Fruit fly (Drosophila melanogaster) whole organism, adult: Measurements from ENCODE around the gene beta-Man.
"Not testable (repeated sequence)": the region's sequence is repeated elsewhere in the genome, so short reads cannot be mapped to it uniquely, and the experiment has no call there.

Experiments
- CG11617 ChIP-seq: fragments of 200-800 bp; sonication (Bioruptor generic); optimal IDR thresholded peaks from 2 replicates; lab custom pipeline; 2017; ENCODE audit warnings: mild to moderate bottlenecking, missing biosample characterization, missing genetic modification reagents, missing genetic modification characterization
- CG12768 ChIP-seq: fragments of 200-800 bp; sonication (Bioruptor generic); optimal IDR thresholded peaks from 2 replicates; lab custom pipeline; 2017; ENCODE audit warnings: missing biosample characterization, missing genetic modification characterization, mild to moderate bottlenecking, moderate library complexity, missing genetic modification reagents
- CG14711 ChIP-seq: fragments of 200-800 bp; sonication (Bioruptor generic); optimal IDR thresholded peaks from 2 replicates; lab custom pipeline; 2018; ENCODE audit warnings: missing biosample characterization, mild to moderate bottlenecking, missing genetic modification characterization, moderate library complexity
- CG1620 ChIP-seq: fragments of 200-800 bp; sonication (Bioruptor generic); optimal IDR thresholded peaks from 2 replicates; lab custom pipeline; 2016; ENCODE audit warnings: missing biosample characterization, missing genetic modification characterization
- CG33017 ChIP-seq: fragments of 200-800 bp; sonication (Bioruptor generic); optimal IDR thresholded peaks from 2 replicates; lab custom pipeline; 2018; ENCODE audit warnings: missing biosample characterization, mild to moderate bottlenecking, missing genetic modification characterization, moderate library complexity
- CG5204 ChIP-seq: fragments of 200-800 bp; sonication (Bioruptor generic); optimal IDR thresholded peaks from 2 replicates; lab custom pipeline; 2016; ENCODE audit warnings: missing biosample characterization, missing genetic modification characterization
- CG7045 ChIP-seq: fragments of 200-800 bp; sonication (Bioruptor generic); optimal IDR thresholded peaks from 2 replicates; lab custom pipeline; 2017; ENCODE audit warnings: missing biosample characterization, mild to moderate bottlenecking, missing genetic modification characterization
- CG7101 ChIP-seq: fragments of 200-800 bp; sonication (Bioruptor generic); optimal IDR thresholded peaks from 2 replicates; lab custom pipeline; 2018; ENCODE audit warnings: missing biosample characterization, mild to moderate bottlenecking, missing genetic modification characterization, moderate library complexity
- Clk ChIP-seq: fragments of 200-800 bp; sonication (Bioruptor generic); optimal IDR thresholded peaks from 2 replicates; lab custom pipeline; 2017; ENCODE audit warnings: missing biosample characterization, missing genetic modification characterization
- Crg-1 ChIP-seq: fragments of 200-800 bp; sonication (Bioruptor generic); optimal IDR thresholded peaks from 2 replicates; lab custom pipeline; 2016; ENCODE audit warnings: missing biosample characterization, missing genetic modification characterization
- Hr96 ChIP-seq: fragments of 200-800 bp; sonication (Bioruptor generic); optimal IDR thresholded peaks from 2 replicates; lab custom pipeline; 2016; ENCODE audit warnings: missing biosample characterization, missing genetic modification characterization
- Mnt ChIP-seq: fragments of 200-800 bp; sonication (Bioruptor generic); optimal IDR thresholded peaks from 2 replicates; lab custom pipeline; 2016; ENCODE audit warnings: missing biosample characterization, mild to moderate bottlenecking, missing genetic modification characterization
- bab1 ChIP-seq: fragments of 200-800 bp; sonication (Bioruptor generic); optimal IDR thresholded peaks from 3 replicates; lab custom pipeline; 2019; ENCODE audit warnings: missing biosample characterization, mild to moderate bottlenecking, missing genetic modification characterization, moderate library complexity
- cic ChIP-seq: fragments of 200-800 bp; sonication (Bioruptor generic); optimal IDR thresholded peaks from 2 replicates; lab custom pipeline; 2017; ENCODE audit warnings: missing biosample characterization, mild to moderate bottlenecking, missing genetic modification characterization, moderate library complexity
- cnc ChIP-seq, 2 experiments: fragments of >200 bp; optimal IDR thresholded peaks; 2 replicates each; lab custom pipeline; 2017
- kay ChIP-seq: fragments of 200-800 bp; sonication (Bioruptor generic); peaks from one replicate; lab custom pipeline; 2016; ENCODE audit warnings: missing biosample characterization, missing genetic modification characterization, borderline replicate concordance
- ovo ChIP-seq: fragments of 200-800 bp; sonication (Bioruptor generic); optimal IDR thresholded peaks from 2 replicates; lab custom pipeline; 2016; ENCODE audit warnings: missing biosample characterization, missing genetic modification characterization
- pad ChIP-seq: fragments of 200-800 bp; sonication (Bioruptor generic); optimal IDR thresholded peaks from 3 replicates; lab custom pipeline; 2017; ENCODE audit warnings: missing biosample characterization, missing genetic modification characterization, mild to moderate bottlenecking, moderate library complexity, missing genetic modification reagents
- tj ChIP-seq: fragments of 200-800 bp; sonication (Bioruptor generic); optimal IDR thresholded peaks from 3 replicates; lab custom pipeline; 2017; ENCODE audit warnings: missing biosample characterization, mild to moderate bottlenecking, missing genetic modification characterization, moderate library complexity
- toe ChIP-seq: fragments of 200-800 bp; sonication (Bioruptor generic); optimal IDR thresholded peaks from 2 replicates; lab custom pipeline; 2016; ENCODE audit warnings: missing biosample characterization, missing genetic modification characterization

beta-Man gene

DNA sequence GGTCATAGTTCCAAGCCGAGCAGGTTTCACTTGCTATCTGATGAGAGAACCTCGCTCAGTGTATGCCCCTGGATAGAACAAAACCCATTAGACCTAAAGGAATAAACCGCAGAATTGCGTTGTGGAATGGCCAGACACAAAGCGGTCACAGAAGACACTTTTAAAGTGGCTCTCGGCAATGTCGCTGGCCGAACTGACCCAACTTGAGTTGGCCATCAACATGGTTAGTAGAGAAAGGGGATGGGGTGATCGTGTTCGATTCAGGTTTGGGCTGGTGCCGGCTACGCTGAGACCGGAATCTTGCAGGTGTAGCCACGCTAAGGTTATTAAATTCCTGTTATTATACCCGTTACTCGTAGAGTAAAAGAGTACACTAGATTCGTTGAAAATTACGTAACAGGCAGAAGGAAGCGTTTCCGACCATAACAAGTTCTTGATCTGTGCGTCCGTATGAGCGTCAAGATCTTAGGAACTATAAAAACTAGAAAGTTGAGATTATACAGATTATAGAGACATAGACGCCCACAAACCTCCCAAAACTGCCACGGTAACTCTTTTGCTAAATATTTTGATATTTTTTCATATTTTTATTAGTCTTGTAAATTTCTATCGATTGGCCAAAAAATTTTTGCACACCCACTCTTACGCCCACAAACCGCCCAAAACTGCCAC lies 16.3 kb upstream of the beta-Man start:
- TF ChIP-seq toe (GFP tag; lab: Kevin White, UChicago) (no peak), CG11617 (no peak), Crg-1 (GFP tag; lab: Kevin White, UChicago) (no peak), Hr96 (GFP tag; lab: Kevin White, UChicago) (no peak), cic (GFP tag; lab: Kevin White, UChicago) (no peak), CG7101 (no peak), CG33017 (no peak), Clk (no peak), CG1620 (no peak), CG7045 (no peak), kay (GFP tag; lab: Kevin White, UChicago) (no peak)

DNA sequence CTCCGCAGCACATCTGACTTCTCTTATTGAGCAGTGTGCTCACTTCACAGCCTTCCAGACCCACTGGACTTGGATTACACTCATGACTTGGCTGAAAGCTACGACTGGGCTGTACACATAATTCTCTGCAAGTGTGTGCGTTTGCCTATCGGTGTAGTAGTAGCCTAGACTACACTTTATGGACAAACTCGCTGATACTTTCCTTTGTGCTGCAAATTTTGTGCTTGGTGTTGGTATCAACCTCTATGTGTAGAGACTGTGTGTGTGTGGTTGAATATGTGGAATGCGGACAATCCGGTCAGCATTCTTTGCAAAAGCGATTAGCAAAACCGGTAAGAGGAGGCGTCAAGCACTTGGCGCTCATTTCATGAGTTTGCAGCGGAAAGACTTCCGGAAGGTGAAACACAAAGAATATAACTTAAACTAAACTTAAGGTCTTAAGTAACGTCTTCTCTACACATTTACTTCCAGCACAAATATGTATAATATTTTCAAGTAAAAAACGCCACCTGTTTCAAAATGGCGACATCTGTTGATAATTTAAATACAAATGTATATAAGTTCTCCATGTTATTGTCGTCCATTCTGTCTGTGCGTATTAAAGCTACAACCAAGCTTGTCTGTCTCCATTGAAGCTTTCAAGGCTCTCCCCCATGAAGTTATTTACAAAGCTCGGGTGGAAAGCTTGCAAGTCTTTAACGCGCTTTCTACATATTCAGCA lies 10.0 kb upstream of the beta-Man start:
- TF ChIP-seq toe (GFP tag; lab: Kevin White, UChicago) (no peak), CG33017 (no peak), tj (GFP tag; lab: Kevin White, UChicago) (peak; percentile 91), Hr96 (GFP tag; lab: Kevin White, UChicago) (no peak), kay (GFP tag; lab: Kevin White, UChicago) (peak; percentile 72)

DNA sequence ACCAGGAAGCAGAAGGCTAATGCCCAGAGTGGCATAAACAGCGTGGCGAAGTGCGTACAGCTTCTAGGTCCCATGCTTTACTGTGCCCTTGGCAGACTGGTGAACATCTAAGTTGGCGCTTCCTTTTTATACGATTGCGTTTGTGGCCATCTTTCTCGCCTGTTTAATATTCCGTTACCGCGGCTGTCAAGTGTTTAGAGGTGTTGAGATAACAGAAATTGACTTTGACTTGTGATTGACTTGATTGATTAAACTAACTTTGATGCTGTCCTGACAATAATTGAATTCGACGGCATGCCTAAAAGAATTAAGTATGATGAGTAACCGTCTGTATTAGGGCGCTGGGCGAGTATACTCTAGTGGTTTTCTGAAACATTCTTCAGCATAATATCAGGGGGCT lies 6.8 kb upstream of the beta-Man start, which contains the start of gene Dsk:
Gene Dsk (minus strand): TSS at position 101 of the 400 bp plus-strand sequence.
- TF ChIP-seq kay (GFP tag; lab: Kevin White, UChicago): no peak
- TF ChIP-seq CG7101: no peak
- no peak for TF ChIP-seq CG33017
- TF ChIP-seq CG11617: no peak
- TF ChIP-seq cnc (optimal IDR thresholded peaks at IDR 0.05; lab: Kevin White, UChicago): no peak
- no peak for TF ChIP-seq cic (GFP tag; lab: Kevin White, UChicago)
- TF ChIP-seq CG7045: no peak
- TF ChIP-seq Crg-1 (GFP tag; lab: Kevin White, UChicago): no peak
- no peak for TF ChIP-seq toe (GFP tag; lab: Kevin White, UChicago)
- TF ChIP-seq CG12768 (GFP tag; lab: Kevin White, UChicago): no peak
- TF ChIP-seq tj (GFP tag; lab: Kevin White, UChicago): no peak
- TF ChIP-seq Mnt: no peak
- no peak for TF ChIP-seq bab1

DNA sequence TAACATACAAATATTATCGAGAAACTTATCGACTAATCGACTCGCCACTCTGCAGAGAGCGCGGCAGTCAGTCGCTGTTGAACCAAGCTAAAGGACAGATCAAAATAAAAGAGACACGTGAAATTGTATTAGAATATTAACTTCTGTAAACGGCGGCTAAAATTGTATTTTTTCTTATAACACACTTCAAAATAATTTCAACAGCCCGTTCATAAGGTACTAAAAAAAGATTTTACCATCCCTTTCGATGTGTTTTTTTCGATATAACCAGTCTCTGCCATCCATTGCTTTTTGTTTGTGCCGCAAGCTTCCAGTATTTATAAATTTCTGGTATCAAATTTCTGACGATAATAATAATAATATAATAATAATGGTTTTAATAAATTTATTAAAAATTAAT lies 14.5 kb downstream of the beta-Man start, which contains the start of gene aux:
Gene aux (plus strand): TSS at position 301 of the 400 bp plus-strand sequence.
- not testable (repeated sequence) for TF ChIP-seq CG7045; pad (GFP tag; lab: Kevin White, UChicago); Clk

DNA sequence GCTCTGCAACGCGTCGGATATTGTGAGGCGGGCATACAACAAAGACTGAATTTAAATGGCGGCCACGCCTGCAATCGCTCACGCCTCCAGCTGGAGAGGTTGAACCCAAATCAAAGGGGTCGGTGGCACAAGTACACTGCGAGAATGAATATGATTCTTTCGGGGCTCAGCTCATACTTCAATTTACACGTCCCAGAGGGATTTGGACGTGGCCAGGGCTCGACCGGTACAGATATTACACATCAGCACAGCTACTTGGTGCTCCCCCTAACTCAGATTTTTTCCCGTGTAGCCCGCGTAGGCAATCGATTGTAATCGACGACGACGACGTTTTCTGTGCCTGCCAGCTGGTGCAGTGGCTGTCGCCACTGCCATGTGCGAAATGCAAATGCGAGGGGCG lies 17.0 kb downstream of the beta-Man start:
- TF ChIP-seq kay (GFP tag; lab: Kevin White, UChicago) (no peak), pad (GFP tag; lab: Kevin White, UChicago) (no peak), cnc (optimal IDR thresholded peaks at IDR 0.05; lab: Kevin White, UChicago) (no peak), CG11617 (no peak), CG33017 (peak; percentile 12), CG14711 (tag; lab: Kevin White, UChicago) (no peak), CG7045 (peak; percentile 39), tj (GFP tag; lab: Kevin White, UChicago) (peak; percentile 3), Hr96 (GFP tag; lab: Kevin White, UChicago) (peak; percentile 25), CG5204 (peak; percentile 61), ovo (no peak), bab1 (no peak), toe (GFP tag; lab: Kevin White, UChicago) (peak; percentile 23), Clk (no peak), cic (GFP tag; lab: Kevin White, UChicago) (no peak), Mnt (no peak), CG1620 (no peak), Crg-1 (GFP tag; lab: Kevin White, UChicago) (no peak), CG7101 (peak; percentile 17), CG12768 (GFP tag; lab: Kevin White, UChicago) (peak; percentile 53)

DNA sequence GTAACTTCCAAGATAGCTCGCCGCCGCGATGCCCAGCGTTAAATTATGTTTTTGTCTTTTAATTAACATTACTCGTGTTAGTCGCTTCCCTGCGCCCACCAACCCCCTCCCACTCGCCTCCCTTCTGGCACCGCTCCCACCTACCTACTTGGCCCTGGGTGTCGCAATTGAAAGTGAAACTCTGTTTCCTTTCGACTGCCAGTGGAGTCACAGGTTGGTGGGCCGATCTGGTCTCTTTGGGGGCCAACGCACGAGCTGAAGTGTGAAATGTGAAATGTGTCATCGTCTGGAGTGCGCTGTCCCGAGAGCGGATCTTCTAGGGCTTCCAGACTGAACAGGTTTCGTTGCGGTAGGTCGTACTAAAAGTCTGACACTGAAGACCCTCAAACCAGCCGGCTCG lies 17.6 kb downstream of the beta-Man start:
- TF ChIP-seq cic (GFP tag; lab: Kevin White, UChicago) (no peak), CG7045 (no peak), CG5204 (no peak), Clk (no peak), tj (GFP tag; lab: Kevin White, UChicago) (no peak), kay (GFP tag; lab: Kevin White, UChicago) (no peak), Crg-1 (GFP tag; lab: Kevin White, UChicago) (no peak), CG12768 (GFP tag; lab: Kevin White, UChicago) (no peak), CG11617 (no peak), bab1 (no peak), Mnt (no peak), ovo (no peak), CG7101 (no peak), CG1620 (no peak), CG14711 (tag; lab: Kevin White, UChicago) (no peak), cnc (optimal IDR thresholded peaks at IDR 0.05; lab: Kevin White, UChicago) (no peak), CG33017 (no peak), toe (GFP tag; lab: Kevin White, UChicago) (no peak)
